Worm (Caenorhabditis elegans): ENCODE measurements around the gene arl-1.

arl-1 gene

ce11 chrII:8599214-8599613, 17.4 kb downstream of the arl-1 start, which contains the start of gene F28C6.5:
F28C6.5 (plus strand) TSS chrII:8599514.
- TF ChIP-seq tab-1 (GFP tag; IDR thresholded peaks at IDR 0.05) (no peak), ztf-29 (GFP tag; IDR thresholded peaks at IDR 0.05) (no peak), klf-2 (GFP tag; conservative IDR thresholded peaks at IDR 0.05) (no peak), flt-1 (GFP tag; IDR thresholded peaks at IDR 0.05) (no peak), T22C8.4 (GFP tag; IDR thresholded peaks at IDR 0.05) (no peak), cog-1 (tag; optimal IDR thresholded peaks at IDR 0.05) (no peak), med-1 (GFP tag; optimal IDR thresholded peaks at IDR 0.05; ENCODE audit: insufficient read depth) (no peak), ztf-23 (GFP tag; IDR thresholded peaks at IDR 0.05) (no peak), ref-1 (GFP tag; conservative IDR thresholded peaks at IDR 0.05) (no peak)

- TF ChIP-seq tab-1 (GFP tag; IDR thresholded peaks at IDR 0.05) = no peak
- no peak for TF ChIP-seq klf-2 (GFP tag; conservative IDR thresholded peaks at IDR 0.05)
- TF ChIP-seq flt-1 (GFP tag; IDR thresholded peaks at IDR 0.05) = no peak
- TF ChIP-seq ref-1 (GFP tag; conservative IDR thresholded peaks at IDR 0.05) = no peak
- TF ChIP-seq T22C8.4 (GFP tag; IDR thresholded peaks at IDR 0.05) = no peak
- TF ChIP-seq ztf-23 (GFP tag; IDR thresholded peaks at IDR 0.05) = no peak
- TF ChIP-seq med-1 (GFP tag; optimal IDR thresholded peaks at IDR 0.05; ENCODE audit: insufficient read depth) = no peak
- no peak for TF ChIP-seq cog-1 (tag; optimal IDR thresholded peaks at IDR 0.05)
- TF ChIP-seq ztf-29 (GFP tag; IDR thresholded peaks at IDR 0.05) = no peak
Observed at ce11 chrII:8600165-8600564, 18.4 kb downstream of the arl-1 start, which contains the start of gene pigg-1. pigg-1 (minus strand) TSS chrII:8600265.

ce11 chrII:8602337-8602944, 20.6 kb downstream of the arl-1 start, which contains the start of the genes cpf-1 and rpl-26:
cpf-1 (minus strand) TSS chrII:8602440.
rpl-26 (plus strand) TSS chrII:8602785.
- TF ChIP-seq klf-2 (GFP tag; conservative IDR thresholded peaks at IDR 0.05) (no peak), cog-1 (tag; optimal IDR thresholded peaks at IDR 0.05) (no peak), tab-1 (GFP tag; IDR thresholded peaks at IDR 0.05) (no peak), med-1 (GFP tag; optimal IDR thresholded peaks at IDR 0.05; ENCODE audit: insufficient read depth) (no peak), ref-1 (GFP tag; conservative IDR thresholded peaks at IDR 0.05) (no peak), ztf-23 (GFP tag; IDR thresholded peaks at IDR 0.05) (no peak), ztf-29 (GFP tag; IDR thresholded peaks at IDR 0.05) (no peak), flt-1 (GFP tag; IDR thresholded peaks at IDR 0.05) (no peak), T22C8.4 (GFP tag; IDR thresholded peaks at IDR 0.05) (no peak)

- TF ChIP-seq ref-1 (GFP tag; conservative IDR thresholded peaks at IDR 0.05) (no peak), tab-1 (GFP tag; IDR thresholded peaks at IDR 0.05) (no peak), ztf-23 (GFP tag; IDR thresholded peaks at IDR 0.05) (no peak), cog-1 (tag; optimal IDR thresholded peaks at IDR 0.05) (no peak), T22C8.4 (GFP tag; IDR thresholded peaks at IDR 0.05) (no peak), klf-2 (GFP tag; conservative IDR thresholded peaks at IDR 0.05) (no peak), ztf-29 (GFP tag; IDR thresholded peaks at IDR 0.05) (no peak), med-1 (GFP tag; optimal IDR thresholded peaks at IDR 0.05; ENCODE audit: insufficient read depth) (no peak), flt-1 (GFP tag; IDR thresholded peaks at IDR 0.05) (no peak)
Observed at ce11 chrII:8603567-8604359, 22.0 kb downstream of the arl-1 start, which contains the start of gene suf-1. suf-1 (plus strand) TSS chrII:8603846.

ce11 chrII:8606549-8606948, 24.7 kb downstream of the arl-1 start, which contains the start of gene F28C6.8:
F28C6.8 (plus strand) TSS chrII:8606849.
- TF ChIP-seq ztf-23 (GFP tag; IDR thresholded peaks at IDR 0.05) (no peak), klf-2 (GFP tag; conservative IDR thresholded peaks at IDR 0.05) (no peak), med-1 (GFP tag; optimal IDR thresholded peaks at IDR 0.05; ENCODE audit: insufficient read depth) (no peak), ztf-29 (GFP tag; IDR thresholded peaks at IDR 0.05) (no peak), ref-1 (GFP tag; conservative IDR thresholded peaks at IDR 0.05) (no peak), flt-1 (GFP tag; IDR thresholded peaks at IDR 0.05) (no peak), cog-1 (tag; optimal IDR thresholded peaks at IDR 0.05) (no peak), T22C8.4 (GFP tag; IDR thresholded peaks at IDR 0.05) (no peak), tab-1 (GFP tag; IDR thresholded peaks at IDR 0.05) (no peak)

- TF ChIP-seq flt-1 (GFP tag; IDR thresholded peaks at IDR 0.05) (no peak), tab-1 (GFP tag; IDR thresholded peaks at IDR 0.05) (no peak), ztf-23 (GFP tag; IDR thresholded peaks at IDR 0.05) (no peak), med-1 (GFP tag; optimal IDR thresholded peaks at IDR 0.05; ENCODE audit: insufficient read depth) (no peak), cog-1 (tag; optimal IDR thresholded peaks at IDR 0.05) (no peak), ztf-29 (GFP tag; IDR thresholded peaks at IDR 0.05) (no peak), klf-2 (GFP tag; conservative IDR thresholded peaks at IDR 0.05) (no peak), ref-1 (GFP tag; conservative IDR thresholded peaks at IDR 0.05) (no peak), T22C8.4 (GFP tag; IDR thresholded peaks at IDR 0.05) (no peak)
Observed at ce11 chrII:8607662-8608061, 25.9 kb downstream of the arl-1 start, which contains the start of gene F28C6.10. F28C6.10 (plus strand) TSS chrII:8607962.

- TF ChIP-seq klf-2 (GFP tag; conservative IDR thresholded peaks at IDR 0.05) (no peak), ztf-29 (GFP tag; IDR thresholded peaks at IDR 0.05) (no peak), flt-1 (GFP tag; IDR thresholded peaks at IDR 0.05) (no peak), cog-1 (tag; optimal IDR thresholded peaks at IDR 0.05) (no peak), T22C8.4 (GFP tag; IDR thresholded peaks at IDR 0.05) (no peak), ztf-23 (GFP tag; IDR thresholded peaks at IDR 0.05) (no peak), med-1 (GFP tag; optimal IDR thresholded peaks at IDR 0.05; ENCODE audit: insufficient read depth) (no peak), ref-1 (GFP tag; conservative IDR thresholded peaks at IDR 0.05) (no peak), tab-1 (GFP tag; IDR thresholded peaks at IDR 0.05) (no peak)
Observed at ce11 chrII:8610085-8610484, 28.3 kb downstream of the arl-1 start, which contains the start of gene F28C6.9. F28C6.9 (minus strand) TSS chrII:8610185.

ce11 chrII:8610585-8610984, 28.8 kb downstream of the arl-1 start:
- TF ChIP-seq cog-1 (tag; optimal IDR thresholded peaks at IDR 0.05) = no peak
- no peak for TF ChIP-seq ref-1 (GFP tag; conservative IDR thresholded peaks at IDR 0.05)
- no peak for TF ChIP-seq tab-1 (GFP tag; IDR thresholded peaks at IDR 0.05)
- TF ChIP-seq flt-1 (GFP tag; IDR thresholded peaks at IDR 0.05) = no peak
- TF ChIP-seq med-1 (GFP tag; optimal IDR thresholded peaks at IDR 0.05; ENCODE audit: insufficient read depth) = no peak
- no peak for TF ChIP-seq ztf-29 (GFP tag; IDR thresholded peaks at IDR 0.05)
- no peak for TF ChIP-seq T22C8.4 (GFP tag; IDR thresholded peaks at IDR 0.05)
- no peak for TF ChIP-seq ztf-23 (GFP tag; IDR thresholded peaks at IDR 0.05)

Measured in whole organism, midembryonic.